Fruit fly (Drosophila melanogaster) S2 (cell line): ENCODE results near the gene Vta1.

ENCODE experiments used
- CG8478 ChIP-seq: fragments of >200 bp; optimal IDR thresholded peaks from 2 replicates; lab custom pipeline; 2018
- CTCF ChIP-seq, 2 experiments: fragments of >200 bp; optimal IDR thresholded peaks; 2 replicates each; lab custom pipeline; 2018

DNA sequence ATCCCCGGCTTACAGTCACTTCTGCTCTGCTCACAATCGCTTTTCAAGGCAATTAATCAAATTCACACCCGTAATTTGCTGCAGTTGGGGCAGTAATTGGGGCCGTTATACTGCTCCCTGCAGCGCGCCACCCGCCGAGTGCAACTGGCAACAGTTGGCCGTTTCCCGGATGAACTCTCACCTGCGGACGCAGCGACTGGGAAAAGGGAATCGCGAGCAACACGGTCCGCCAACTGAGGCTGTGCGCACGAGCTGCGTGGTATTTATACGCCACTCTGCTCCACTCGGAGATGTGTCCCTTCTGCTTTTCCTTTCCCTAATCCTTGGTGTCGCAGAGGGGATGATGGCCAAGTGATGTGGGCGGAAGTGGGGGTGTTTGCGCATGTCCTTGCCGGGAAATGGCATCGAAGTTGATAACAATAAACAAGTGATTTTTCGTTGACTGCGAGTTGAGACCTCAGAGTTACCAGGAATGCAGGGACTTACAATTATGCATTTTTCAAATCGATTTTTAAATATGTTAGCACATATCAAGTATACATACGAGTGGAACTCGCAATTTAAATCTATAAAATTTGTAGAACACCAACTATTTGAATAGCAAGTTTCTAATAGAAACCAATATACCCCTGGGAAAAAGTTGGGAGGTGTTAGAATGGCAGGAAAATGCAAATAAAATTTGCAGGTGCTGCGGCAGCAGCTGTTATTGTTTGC, 23.5 kb downstream of the Vta1 start, which contains the start of gene GC:
- TF ChIP-seq CG8478, result no peak
- TF ChIP-seq CTCF (optimal IDR thresholded peaks at IDR 0.05; lab: Kevin White, UChicago), result no peak
